Fruit fly (Drosophila melanogaster): ENCODE measurements around the gene Obp99b.

Gene Obp99b

dm6 chr3R:29701739-29702138 lies 15.0 kb downstream of the Obp99b start:
- TF ChIP-seq psq (optimal IDR thresholded peaks at IDR 0.05), result no peak

DNA sequence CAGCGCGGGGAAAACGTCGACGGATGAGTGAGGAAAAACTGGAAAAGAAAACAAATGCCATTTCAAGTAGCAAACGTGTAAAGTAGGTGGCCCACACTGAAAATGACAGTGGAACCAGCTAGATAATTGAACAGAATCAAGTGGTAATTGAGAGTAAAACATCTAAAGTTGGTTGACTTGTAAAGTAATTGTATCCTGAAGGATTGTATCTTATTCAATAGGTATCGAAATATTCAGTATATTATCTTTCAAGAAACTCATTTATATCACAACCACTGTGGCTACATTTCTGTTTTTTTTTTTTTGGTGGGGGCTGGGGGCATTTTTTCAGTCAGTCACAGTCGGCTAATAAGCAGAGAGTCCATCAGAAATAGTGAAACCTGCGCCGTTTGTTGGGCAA lies 17.5 kb downstream of the Obp99b start:
- no peak for TF ChIP-seq ttk (optimal IDR thresholded peaks at IDR 0.05)
- TF ChIP-seq h (optimal IDR thresholded peaks at IDR 0.05), result no peak
- TF ChIP-seq psq (optimal IDR thresholded peaks at IDR 0.05), result no peak
- TF ChIP-seq insv (optimal IDR thresholded peaks at IDR 0.05), result no peak
- no peak for TF ChIP-seq Myc (optimal IDR thresholded peaks at IDR 0.05)
- TF ChIP-seq Sin3A (optimal IDR thresholded peaks at IDR 0.05), result no peak

- no peak for TF ChIP-seq Sin3A (optimal IDR thresholded peaks at IDR 0.05)
- no peak for TF ChIP-seq Myc (optimal IDR thresholded peaks at IDR 0.05)
- no peak for TF ChIP-seq ttk (optimal IDR thresholded peaks at IDR 0.05)
- TF ChIP-seq h (optimal IDR thresholded peaks at IDR 0.05), result no peak
- TF ChIP-seq insv (optimal IDR thresholded peaks at IDR 0.05), result no peak
- TF ChIP-seq psq (optimal IDR thresholded peaks at IDR 0.05), result no peak
These were observed 18.9 kb downstream of the Obp99b start for dm6 chr3R:29697841-29698240.

- TF ChIP-seq Sin3A (optimal IDR thresholded peaks at IDR 0.05) (no peak), h (optimal IDR thresholded peaks at IDR 0.05) (no peak), insv (optimal IDR thresholded peaks at IDR 0.05) (no peak), ttk (optimal IDR thresholded peaks at IDR 0.05) (no peak), Myc (optimal IDR thresholded peaks at IDR 0.05) (no peak), psq (optimal IDR thresholded peaks at IDR 0.05) (no peak)
These were observed 20.3 kb downstream of the Obp99b start for dm6 chr3R:29696359-29696758.

dm6 chr3R:29695744-29696143 lies 21.0 kb downstream of the Obp99b start:
- TF ChIP-seq h (optimal IDR thresholded peaks at IDR 0.05) (no peak), ttk (optimal IDR thresholded peaks at IDR 0.05) (no peak), insv (optimal IDR thresholded peaks at IDR 0.05) (no peak), Myc (optimal IDR thresholded peaks at IDR 0.05) (no peak), psq (optimal IDR thresholded peaks at IDR 0.05) (no peak), Sin3A (optimal IDR thresholded peaks at IDR 0.05) (no peak)

- no peak for TF ChIP-seq h (optimal IDR thresholded peaks at IDR 0.05)
- no peak for TF ChIP-seq Myc (optimal IDR thresholded peaks at IDR 0.05)
- no peak for TF ChIP-seq insv (optimal IDR thresholded peaks at IDR 0.05)
- TF ChIP-seq Sin3A (optimal IDR thresholded peaks at IDR 0.05), result no peak
These were observed 24.6 kb downstream of the Obp99b start, which contains the start of gene dmrt99B for dm6 chr3R:29692009-29692641. dmrt99B (plus strand) TSS chr3R:29692591.

- TF ChIP-seq Sin3A (optimal IDR thresholded peaks at IDR 0.05), result no peak
- TF ChIP-seq h (optimal IDR thresholded peaks at IDR 0.05), result no peak
- TF ChIP-seq Myc (optimal IDR thresholded peaks at IDR 0.05), result no peak
- TF ChIP-seq ttk (optimal IDR thresholded peaks at IDR 0.05), result no peak
- no peak for TF ChIP-seq psq (optimal IDR thresholded peaks at IDR 0.05)
- no peak for TF ChIP-seq insv (optimal IDR thresholded peaks at IDR 0.05)
These were observed 25.7 kb downstream of the Obp99b start for dm6 chr3R:29690960-29691527.

- TF ChIP-seq ttk (optimal IDR thresholded peaks at IDR 0.05), result no peak
These were observed 26.2 kb downstream of the Obp99b start for dm6 chr3R:29690539-29690852.

DNA sequence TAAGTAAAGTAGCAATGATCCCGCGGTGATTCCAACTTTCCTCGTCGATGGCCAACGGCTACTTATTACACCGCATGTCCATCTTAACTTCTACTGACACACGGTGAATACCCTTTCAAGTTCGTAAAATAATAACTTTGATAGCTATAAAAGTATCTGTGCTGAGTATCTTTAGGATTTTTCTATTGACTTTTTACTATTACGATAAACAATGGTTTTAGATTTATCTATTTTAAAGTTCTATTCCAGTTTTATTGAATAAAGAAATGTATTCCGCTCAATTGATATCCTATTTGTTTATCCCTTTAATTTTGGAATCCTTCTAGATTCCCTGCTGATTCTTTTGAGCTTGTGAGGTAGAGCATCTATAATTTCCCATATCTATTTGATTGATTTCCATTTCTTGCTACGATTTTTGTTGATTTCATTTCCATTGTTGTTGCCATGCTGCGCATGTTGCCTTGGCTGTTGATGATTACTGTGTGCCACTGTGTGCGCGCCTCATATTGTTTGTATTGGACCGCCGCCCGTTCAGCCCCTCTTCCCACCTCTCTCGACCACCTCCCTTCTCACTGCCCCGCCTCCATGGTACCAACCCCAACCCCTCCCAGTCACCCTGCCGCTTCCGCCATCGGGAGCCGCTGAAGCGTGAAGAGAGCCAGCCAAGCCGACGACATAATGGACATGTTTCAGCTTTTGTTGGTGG lies 26.7 kb downstream of the Obp99b start:
- TF ChIP-seq psq (optimal IDR thresholded peaks at IDR 0.05), result no peak
- TF ChIP-seq h (optimal IDR thresholded peaks at IDR 0.05), result no peak
- no peak for TF ChIP-seq Myc (optimal IDR thresholded peaks at IDR 0.05)
- TF ChIP-seq Sin3A (optimal IDR thresholded peaks at IDR 0.05), result no peak
- TF ChIP-seq ttk (optimal IDR thresholded peaks at IDR 0.05), result no peak
- no peak for TF ChIP-seq insv (optimal IDR thresholded peaks at IDR 0.05)

DNA sequence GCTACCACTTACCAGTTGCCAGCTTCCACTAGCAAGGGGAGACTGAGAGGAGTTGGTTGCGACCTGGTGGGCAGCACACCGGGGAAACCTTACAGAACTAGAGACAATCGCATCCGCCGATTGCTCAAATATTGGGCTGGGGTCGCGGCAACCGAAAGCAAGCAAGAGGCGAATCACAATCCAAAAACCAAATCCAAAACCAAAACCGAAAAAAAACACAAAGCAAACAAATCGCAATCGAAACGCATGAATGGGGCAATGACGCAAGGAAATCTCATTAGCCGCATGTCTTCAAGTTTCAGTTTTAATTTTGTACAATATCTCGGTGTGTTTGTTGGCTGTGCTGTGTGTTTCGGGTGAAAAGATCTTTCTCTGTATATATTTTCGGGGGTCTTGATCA lies 27.5 kb downstream of the Obp99b start, which contains the start of gene Obp99c:
Gene Obp99c, minus strand, starts transcription at position 101 of the 400 bp plus-strand sequence.
- TF ChIP-seq ttk (optimal IDR thresholded peaks at IDR 0.05) (no peak), h (optimal IDR thresholded peaks at IDR 0.05) (no peak)

- TF ChIP-seq insv (optimal IDR thresholded peaks at IDR 0.05) (no peak), psq (optimal IDR thresholded peaks at IDR 0.05) (no peak), h (optimal IDR thresholded peaks at IDR 0.05) (no peak), Myc (optimal IDR thresholded peaks at IDR 0.05) (no peak), ttk (optimal IDR thresholded peaks at IDR 0.05) (no peak), Sin3A (optimal IDR thresholded peaks at IDR 0.05) (no peak)
These were observed 30.0 kb downstream of the Obp99b start for dm6 chr3R:29686698-29687097.

- TF ChIP-seq psq (optimal IDR thresholded peaks at IDR 0.05) (no peak), ttk (optimal IDR thresholded peaks at IDR 0.05) (no peak), Sin3A (optimal IDR thresholded peaks at IDR 0.05) (no peak), h (optimal IDR thresholded peaks at IDR 0.05) (no peak), insv (optimal IDR thresholded peaks at IDR 0.05) (no peak), Myc (optimal IDR thresholded peaks at IDR 0.05) (no peak)
These were observed 34.5 kb downstream of the Obp99b start, which contains the start of the genes CG7582 and Gycalpha99B for dm6 chr3R:29682152-29682600. CG7582 (minus strand) TSS chr3R:29682278. Gycalpha99B (plus strand) TSS chr3R:29682503.

DNA sequence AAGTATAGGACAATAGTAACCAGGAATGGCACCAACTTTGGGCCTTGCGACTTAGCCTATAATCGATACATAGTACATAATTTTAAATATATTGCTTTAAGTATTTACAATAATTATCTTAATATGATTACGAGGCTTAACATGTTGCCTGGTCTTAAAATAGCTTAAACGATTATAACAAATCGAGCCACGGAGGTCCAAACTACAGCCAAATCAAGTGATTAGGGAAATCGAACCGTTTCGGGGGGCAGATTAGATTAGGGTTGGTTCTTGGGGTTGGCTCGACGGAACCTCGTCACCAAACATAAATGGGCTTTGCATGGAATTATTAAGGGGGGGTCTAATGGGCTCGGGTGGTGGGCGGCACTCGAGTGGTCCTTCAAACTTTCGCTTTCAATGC lies 35.5 kb downstream of the Obp99b start:
- TF ChIP-seq h (optimal IDR thresholded peaks at IDR 0.05) (no peak), psq (optimal IDR thresholded peaks at IDR 0.05) (no peak), ttk (optimal IDR thresholded peaks at IDR 0.05) (no peak), Sin3A (optimal IDR thresholded peaks at IDR 0.05) (no peak), Myc (optimal IDR thresholded peaks at IDR 0.05) (no peak), insv (optimal IDR thresholded peaks at IDR 0.05) (no peak)

Data from Kc167 (cell line).